Fruit fly (Drosophila melanogaster) whole organism, embryonic: ENCODE measurements around the gene kra.
A peak's percentile ranks its signal among the peaks of the same experiment; 100 is the strongest.

Source experiments
- Atf3 ChIP-seq: fragments of 200-800 bp; sonication (Bioruptor generic); optimal IDR thresholded peaks from 3 replicates; lab custom pipeline; 2016; ENCODE audit warnings: missing biosample characterization, missing genetic modification characterization
- CG10321 ChIP-seq: fragments of 200-800 bp; sonication (Bioruptor generic); IDR thresholded peaks from 2 replicates; pipeline ENCODE4 v1.3.6; 2022; ENCODE audit warnings: missing biosample characterization, missing genetic modification characterization
- CG12942 ChIP-seq: fragments of 200-800 bp; sonication (Bioruptor generic); optimal IDR thresholded peaks from 3 replicates; lab custom pipeline; 2016; ENCODE audit warnings: missing biosample characterization, missing genetic modification characterization
- CG15479 ChIP-seq: fragments of 200-800 bp; sonication (Bioruptor generic); optimal IDR thresholded peaks from 3 replicates; lab custom pipeline; 2019; ENCODE audit warnings: missing biosample characterization, mild to moderate bottlenecking, missing genetic modification characterization, moderate library complexity
- CG15601 ChIP-seq: fragments of 200-800 bp; sonication (Bioruptor generic); optimal IDR thresholded peaks from 3 replicates; lab custom pipeline; 2019; ENCODE audit warnings: missing biosample characterization, mild to moderate bottlenecking, missing genetic modification characterization, moderate library complexity
- CG1602 ChIP-seq: fragments of 200-800 bp; sonication (Bioruptor generic); optimal IDR thresholded peaks from 3 replicates; lab custom pipeline; 2016; ENCODE audit warnings: missing biosample characterization, missing genetic modification characterization
- CG1603 ChIP-seq: fragments of 200-800 bp; sonication (Bioruptor generic); optimal IDR thresholded peaks from 2 replicates; lab custom pipeline; 2019; ENCODE audit warnings: missing biosample characterization, mild to moderate bottlenecking, missing genetic modification characterization, moderate library complexity
- CG1647 ChIP-seq: fragments of 200-800 bp; sonication (Bioruptor generic); optimal IDR thresholded peaks from 3 replicates; lab custom pipeline; 2016; ENCODE audit warnings: missing biosample characterization, missing genetic modification characterization
- CG1792 ChIP-seq: fragments of 200-800 bp; sonication (Bioruptor generic); optimal IDR thresholded peaks from 2 replicates; lab custom pipeline; 2016; ENCODE audit warnings: missing biosample characterization, missing genetic modification characterization
- CG2129 ChIP-seq: fragments of 200-800 bp; sonication (Bioruptor generic); IDR thresholded peaks from 2 replicates; pipeline ENCODE4 v1.3.6; 2022; ENCODE audit warnings: missing biosample characterization, missing genetic modification characterization; ENCODE audit not compliant: partially characterized antibody
- CG31441 ChIP-seq: fragments of 200-800 bp; sonication (Bioruptor generic); IDR thresholded peaks from 2 replicates; pipeline ENCODE4 v1.3.6; 2022; ENCODE audit warnings: missing biosample characterization, missing genetic modification characterization
- CG3163 ChIP-seq: fragments of 200-800 bp; sonication (Bioruptor generic); optimal IDR thresholded peaks from 3 replicates; lab custom pipeline; 2016; ENCODE audit warnings: missing biosample characterization, missing genetic modification characterization
- CG32772 ChIP-seq: fragments of 200-800 bp; sonication (Bioruptor generic); IDR thresholded peaks from 2 replicates; pipeline ENCODE4 v1.3.6; 2022; ENCODE audit warnings: missing biosample characterization, missing genetic modification characterization
- CG3407 ChIP-seq: fragments of 200-800 bp; sonication (Bioruptor generic); optimal IDR thresholded peaks from 2 replicates; lab custom pipeline; 2018; ENCODE audit warnings: missing biosample characterization, mild to moderate bottlenecking, missing genetic modification characterization
- CG42726 ChIP-seq: fragments of 200-800 bp; sonication (Bioruptor generic); IDR thresholded peaks from 2 replicates; pipeline ENCODE4 v1.3.6; 2022; ENCODE audit warnings: missing biosample characterization, missing genetic modification characterization; ENCODE audit not compliant: partially characterized antibody
- CG4820 ChIP-seq: fragments of 200-800 bp; sonication (Bioruptor generic); optimal IDR thresholded peaks from 3 replicates; lab custom pipeline; 2016; ENCODE audit warnings: missing biosample characterization, missing genetic modification characterization
- CG6689 ChIP-seq: fragments of 200-800 bp; sonication (Bioruptor generic); IDR thresholded peaks from 2 replicates; pipeline ENCODE4 v1.3.6; 2022; ENCODE audit warnings: missing biosample characterization, missing genetic modification characterization
- CG7987 ChIP-seq: fragments of 200-800 bp; sonication (Bioruptor generic); optimal IDR thresholded peaks from 2 replicates; lab custom pipeline; 2018; ENCODE audit warnings: missing biosample characterization, mild to moderate bottlenecking, missing genetic modification characterization, moderate library complexity
- CkIIα-i1 ChIP-seq: fragments of 200-800 bp; sonication (Bioruptor generic); IDR thresholded peaks from 2 replicates; pipeline ENCODE4 v1.3.6; 2022; ENCODE audit warnings: missing biosample characterization, missing genetic modification characterization
- CrebB ChIP-seq: fragments of 200-800 bp; sonication (Bioruptor generic); optimal IDR thresholded peaks from 3 replicates; lab custom pipeline; 2018; ENCODE audit warnings: missing biosample characterization, mild to moderate bottlenecking, missing genetic modification characterization
- Dek ChIP-seq: fragments of 200-800 bp; sonication (Bioruptor generic); optimal IDR thresholded peaks from 3 replicates; lab custom pipeline; 2019; ENCODE audit warnings: missing biosample characterization, mild to moderate bottlenecking, missing genetic modification characterization, moderate library complexity
- Doc2 ChIP-seq: fragments of 200-800 bp; sonication (Bioruptor generic); IDR thresholded peaks from 2 replicates; pipeline ENCODE4 v1.3.6; 2022; ENCODE audit warnings: missing biosample characterization, missing genetic modification characterization
- Hmr ChIP-seq: fragments of 200-800 bp; sonication (Bioruptor generic); optimal IDR thresholded peaks from 3 replicates; lab custom pipeline; 2017; ENCODE audit warnings: mild to moderate bottlenecking, missing biosample characterization, missing genetic modification reagents, missing genetic modification characterization
- Med ChIP-seq: fragments of 200-800 bp; sonication (Bioruptor generic); peaks from one replicate; lab custom pipeline; 2016; ENCODE audit warnings: missing biosample characterization, missing genetic modification characterization, mild to moderate bottlenecking, inconsistent platforms, moderate library complexity
- Myb ChIP-seq: fragments of 200-800 bp; sonication (Bioruptor generic); optimal IDR thresholded peaks from 2 replicates; lab custom pipeline; 2016; ENCODE audit warnings: missing biosample characterization, missing genetic modification characterization
- Sry-β ChIP-seq: fragments of 200-800 bp; sonication (Bioruptor generic); optimal IDR thresholded peaks from 2 replicates; lab custom pipeline; 2018; ENCODE audit warnings: missing biosample characterization, mild to moderate bottlenecking, missing genetic modification characterization, moderate library complexity
- Vsx1 ChIP-seq: fragments of 200-800 bp; sonication (Bioruptor generic); optimal IDR thresholded peaks from 2 replicates; lab custom pipeline; 2017; ENCODE audit warnings: missing biosample characterization, mild to moderate bottlenecking, missing genetic modification characterization, missing genetic modification reagents
- amos ChIP-seq: fragments of 200-800 bp; sonication (Bioruptor generic); IDR thresholded peaks from 2 replicates; pipeline ENCODE4 v1.3.6; 2022; ENCODE audit warnings: missing biosample characterization, missing genetic modification characterization; ENCODE audit not compliant: partially characterized antibody
- bowl ChIP-seq: fragments of 200-800 bp; sonication (Bioruptor generic); IDR thresholded peaks from 2 replicates; pipeline ENCODE4 v1.3.6; 2022; ENCODE audit warnings: missing biosample characterization, missing genetic modification characterization
- bsh ChIP-seq, 2 experiments: fragments of 200-800 bp; sonication (Bioruptor generic); optimal IDR thresholded peaks; 2 replicates each; lab custom pipeline; 2017 to 2018; ENCODE audit warnings: mild to moderate bottlenecking in 2 of 2, missing biosample characterization in 2 of 2, missing genetic modification characterization in 2 of 2, moderate library complexity in 1 of 2
- dmrt99B ChIP-seq: fragments of 200-800 bp; sonication (Bioruptor generic); optimal IDR thresholded peaks from 2 replicates; lab custom pipeline; 2018; ENCODE audit warnings: missing biosample characterization, mild to moderate bottlenecking, missing genetic modification characterization, moderate library complexity
- esg ChIP-seq: fragments of 200-800 bp; sonication (Bioruptor generic); conservative IDR thresholded peaks from 2 replicates; pipeline ENCODE4 v1.3.6; 2022; ENCODE audit warnings: missing biosample characterization, missing genetic modification characterization
- exex ChIP-seq: fragments of 200-800 bp; sonication (Bioruptor generic); optimal IDR thresholded peaks from 4 replicates; lab custom pipeline; 2018; ENCODE audit warnings: missing biosample characterization, mild to moderate bottlenecking, missing genetic modification characterization, moderate library complexity
- eyg ChIP-seq: fragments of 200-800 bp; sonication (Bioruptor generic); optimal IDR thresholded peaks from 3 replicates; lab custom pipeline; 2016; ENCODE audit warnings: missing biosample characterization, missing genetic modification characterization
- fu2 ChIP-seq: fragments of 200-800 bp; sonication (Bioruptor generic); optimal IDR thresholded peaks from 2 replicates; lab custom pipeline; 2016; ENCODE audit warnings: missing biosample characterization, missing genetic modification characterization
- gsb-n ChIP-seq: fragments of 200-800 bp; sonication (Bioruptor generic); optimal IDR thresholded peaks from 3 replicates; lab custom pipeline; 2018; ENCODE audit warnings: missing biosample characterization, mild to moderate bottlenecking, missing genetic modification characterization
- her ChIP-seq: fragments of 200-800 bp; sonication (Bioruptor generic); optimal IDR thresholded peaks from 2 replicates; lab custom pipeline; 2016; ENCODE audit warnings: missing biosample characterization, missing genetic modification characterization
- kah ChIP-seq: fragments of 200-800 bp; sonication (Bioruptor generic); optimal IDR thresholded peaks from 2 replicates; lab custom pipeline; 2018; ENCODE audit warnings: missing biosample characterization, mild to moderate bottlenecking, missing genetic modification characterization
- kni ChIP-seq: fragments of 200-800 bp; sonication (Bioruptor generic); optimal IDR thresholded peaks from 3 replicates; lab custom pipeline; 2017; ENCODE audit warnings: mild to moderate bottlenecking, missing biosample characterization, missing genetic modification reagents, missing genetic modification characterization
- nerfin-1 ChIP-seq: fragments of 200-800 bp; sonication (Bioruptor generic); optimal IDR thresholded peaks from 3 replicates; lab custom pipeline; 2019; ENCODE audit warnings: missing biosample characterization, mild to moderate bottlenecking, missing genetic modification characterization, moderate library complexity
- p53 ChIP-seq: fragments of 200-800 bp; sonication (Bioruptor generic); optimal IDR thresholded peaks from 2 replicates; lab custom pipeline; 2016; ENCODE audit warnings: missing biosample characterization, missing genetic modification characterization
- pzg ChIP-seq: fragments of 200-800 bp; sonication (Bioruptor generic); optimal IDR thresholded peaks from 3 replicates; lab custom pipeline; 2018; ENCODE audit warnings: missing biosample characterization, mild to moderate bottlenecking, missing genetic modification characterization, moderate library complexity
- run ChIP-seq: fragments of 200-800 bp; sonication (Bioruptor generic); optimal IDR thresholded peaks from 3 replicates; lab custom pipeline; 2018; ENCODE audit warnings: missing biosample characterization, mild to moderate bottlenecking, missing genetic modification characterization
- sens-2 ChIP-seq: fragments of 200-800 bp; sonication (Bioruptor generic); IDR thresholded peaks from 2 replicates; pipeline ENCODE4 v1.3.6; 2022; ENCODE audit warnings: missing biosample characterization, missing genetic modification characterization
- sim ChIP-seq: fragments of 200-800 bp; sonication (Bioruptor generic); IDR thresholded peaks from 2 replicates; pipeline ENCODE4 v1.3.6; 2022; ENCODE audit warnings: missing biosample characterization, missing genetic modification characterization
- sug ChIP-seq: fragments of 200-800 bp; optimal IDR thresholded peaks from 2 replicates; lab custom pipeline; 2019; ENCODE audit warnings: missing biosample characterization, mild to moderate bottlenecking, missing genetic modification characterization, moderate library complexity
- tap ChIP-seq: fragments of 200-800 bp; optimal IDR thresholded peaks from 3 replicates; lab custom pipeline; 2019; ENCODE audit warnings: missing biosample characterization, mild to moderate bottlenecking, missing genetic modification characterization, moderate library complexity
- tll ChIP-seq, 2 experiments: fragments of 200-800 bp in 1 of 2; fragments of >200 bp in 1 of 2; sonication (Bioruptor generic) in 1 of 2; optimal IDR thresholded peaks; 2 replicates each; lab custom pipeline; 2017 to 2019; ENCODE audit warnings: missing biosample characterization in 2 of 2, missing genetic modification characterization in 2 of 2, mild to moderate bottlenecking in 1 of 2, moderate library complexity in 1 of 2
- trh ChIP-seq: fragments of 200-800 bp; sonication (Bioruptor generic); optimal IDR thresholded peaks from 2 replicates; lab custom pipeline; 2016; ENCODE audit warnings: missing biosample characterization, missing genetic modification characterization
- wdn ChIP-seq: fragments of 200-800 bp; sonication (Bioruptor generic); IDR thresholded peaks from 2 replicates; pipeline ENCODE4 v1.3.6; 2022; ENCODE audit warnings: missing biosample characterization, missing genetic modification characterization

Gene kra

DNA sequence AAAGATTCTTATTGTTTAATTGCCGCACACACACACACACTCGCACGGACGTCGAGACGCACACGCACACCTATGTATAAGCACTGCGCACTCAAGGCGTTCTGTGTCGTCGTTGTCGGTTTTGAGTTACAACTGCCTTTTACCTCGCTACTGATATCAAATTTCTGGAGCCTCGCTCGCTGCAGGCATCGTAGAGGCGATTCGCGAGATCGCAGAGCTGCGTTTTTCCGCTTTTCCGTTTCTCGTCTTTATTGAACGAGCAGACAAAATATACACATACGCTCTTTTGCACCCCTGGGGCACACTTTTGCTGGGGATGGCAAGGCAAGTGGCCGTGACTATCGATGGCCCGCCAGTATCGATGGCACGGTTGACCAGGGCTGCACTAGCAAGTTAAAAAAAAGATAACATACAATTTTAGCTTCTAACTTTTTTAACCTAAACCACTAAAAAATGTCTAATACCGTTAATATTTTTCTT is 53.4 kb downstream of the kra start, which contains the start of gene CG2519 (continued):
- TF ChIP-seq Doc2 (GFP tag; lab: Robert Waterston, UW) (no peak), CrebB (tag; lab: Kevin White, UChicago) (peak; percentile 59), bowl (GFP tag; lab: Robert Waterston, UW) (no peak; the same call in 1 of the 2 replicates), CG3407 (GFP tag; lab: Kevin White, UChicago) (no peak), exex (tag; lab: Kevin White, UChicago) (no peak), Hmr (GFP tag; lab: Kevin White, UChicago) (no peak), CG7987 (GFP tag; lab: Kevin White, UChicago) (peak; percentile 82), CG2129 (GFP tag; lab: Robert Waterston, UW) (peak; percentile 82), CG4820 (peak; percentile 39), esg (GFP tag; lab: Robert Waterston, UW) (0 out of 2 replicates have a peak, but pooled peaks have one; percentile 18), gsb-n (tag; lab: Kevin White, UChicago) (no peak), run (tag; lab: Kevin White, UChicago) (no peak), Vsx1 (GFP tag; lab: Kevin White, UChicago) (no peak), wdn (GFP tag; lab: Robert Waterston, UW) (peak; percentile 77; the same call in 1 of the 2 replicates), CG15601 (tag; lab: Kevin White, UChicago) (no peak), sim (GFP tag; lab: Robert Waterston, UW) (no peak; the same call in 1 of the 2 replicates), CG1792 (peak; percentile 52), nerfin-1 (no peak), CG15479 (GFP tag; lab: Kevin White, UChicago) (peak; percentile 35), amos (peak; percentile 98), CkIIα-i1 (GFP tag; lab: Robert Waterston, UW) (no peak), p53 (GFP tag; lab: Kevin White, UChicago) (peak; percentile 11), kah (GFP tag; lab: Kevin White, UChicago) (peak; percentile 56), eyg (GFP tag; lab: Kevin White, UChicago) (peak; percentile 35), her (GFP tag; lab: Kevin White, UChicago) (peak; percentile 67), CG1603 (tag; lab: Kevin White, UChicago) (no peak), CG1602 (GFP tag; lab: Kevin White, UChicago) (peak; percentile 42), CG10321 (GFP tag; lab: Robert Waterston, UW) (no peak), CG3163 (GFP tag; lab: Kevin White, UChicago) (peak; percentile 41), fu2 (peak; percentile 67), CG32772 (GFP tag; lab: Robert Waterston, UW) (no peak; the same call in 1 of the 2 replicates), CG1647 (peak; percentile 36), Dek (tag; lab: Kevin White, UChicago) (no peak), pzg (GFP tag; lab: Kevin White, UChicago) (peak; percentile 91), Myb (GFP tag; lab: Kevin White, UChicago) (peak; percentile 73), tap (no peak), kni (GFP tag; lab: Kevin White, UChicago) (no peak), CG42726 (peak; percentile 94), Atf3 (peak; percentile 41), sug (tag; lab: Kevin White, UChicago) (no peak), CG6689 (no peak), Med (GFP tag; lab: Kevin White, UChicago) (peak; percentile 95), CG31441 (no peak), sens-2 (GFP tag; lab: Robert Waterston, UW) (no peak), CG12942 (peak; percentile 42), dmrt99B (tag; lab: Kevin White, UChicago) (no peak), trh (peak; percentile 41), bsh (GFP tag; optimal IDR thresholded peaks at IDR 0.05; lab: Kevin White, UChicago) (no peak), Sry-β (peak; percentile 74), tll (GFP tag; optimal IDR thresholded peaks at IDR 0.05; lab: Kevin White, UChicago) (no peak)
